Worm (Caenorhabditis elegans): ENCODE measurements around the gene C28H8.3.

C28H8.3 gene

ce11 chrIII:5938013-5938412 is 29.5 kb downstream of the C28H8.3 start (continued):
- TF ChIP-seq C34B4.2 (tag; optimal IDR thresholded peaks at IDR 0.05) = no peak
- peak; percentile 78 for TF ChIP-seq nhr-20 (tag; optimal IDR thresholded peaks at IDR 0.05)
- peak; percentile 52 for TF ChIP-seq nhr-19 (GFP tag; conservative IDR thresholded peaks at IDR 0.05)
- no peak for TF ChIP-seq F16B12.6 (tag; optimal IDR thresholded peaks at IDR 0.05)
- no peak for TF ChIP-seq ceh-82 (tag; optimal IDR thresholded peaks at IDR 0.05)
- TF ChIP-seq nhr-85 (tag) = peak; percentile 95
- TF ChIP-seq alr-1 (tag; optimal IDR thresholded peaks at IDR 0.05; ENCODE audit: borderline replicate concordance) = no peak
- TF ChIP-seq lin-14 (GFP tag; optimal IDR thresholded peaks at IDR 0.05) = peak; percentile 91
- no peak for TF ChIP-seq lir-3 (tag; optimal IDR thresholded peaks at IDR 0.05; ENCODE audit: poor library complexity)
- TF ChIP-seq sptf-1 (tag; optimal IDR thresholded peaks at IDR 0.05) = no peak
- TF ChIP-seq egl-27 (tag; optimal IDR thresholded peaks at IDR 0.05) = no peak
- peak; percentile 56 for TF ChIP-seq tbx-2 (tag; optimal IDR thresholded peaks at IDR 0.05)
- TF ChIP-seq blmp-1 (tag; optimal IDR thresholded peaks at IDR 0.05) = peak; percentile 99
- peak; percentile 32 for TF ChIP-seq rnt-1 (tag; optimal IDR thresholded peaks at IDR 0.05)
- TF ChIP-seq nhr-77 (tag; optimal IDR thresholded peaks at IDR 0.05) = no peak
- TF ChIP-seq efl-1 (optimal IDR thresholded peaks at IDR 0.05) = peak in 1 of 2 experiments; percentile 34
- TF ChIP-seq efl-1 (GFP tag; optimal IDR thresholded peaks at IDR 0.05 in 1 of 2) = peak; percentile 18 to 62
- TF ChIP-seq dpl-1 (GFP tag; optimal IDR thresholded peaks at IDR 0.05) = peak in 2 of 3 experiments; percentile 19 to 30
- TF ChIP-seq lsy-2 (tag; optimal IDR thresholded peaks at IDR 0.05) = peak; percentile 28 to 63
- no peak for TF ChIP-seq sox-4 (tag; optimal IDR thresholded peaks at IDR 0.05)
- TF ChIP-seq unc-86 (tag; optimal IDR thresholded peaks at IDR 0.05) = no peak
- no peak for TF ChIP-seq fkh-10 (GFP tag; optimal IDR thresholded peaks at IDR 0.05)
- no peak for TF ChIP-seq isw-1 (GFP tag; IDR thresholded peaks at IDR 0.05)
- TF ChIP-seq ceh-8 (GFP tag; optimal IDR thresholded peaks at IDR 0.05) = no peak
- no peak for TF ChIP-seq lin-15B (tag; optimal IDR thresholded peaks at IDR 0.05)
- TF ChIP-seq mdl-1 (tag; optimal IDR thresholded peaks at IDR 0.05) = peak in 1 of 2 experiments; percentile 76
- TF ChIP-seq mab-9 (GFP tag; IDR thresholded peaks at IDR 0.05) = 0 out of 2 replicates have a peak, but pooled peaks have one; percentile 18
- TF ChIP-seq C16A3.4 (tag; optimal IDR thresholded peaks at IDR 0.05) = peak; percentile 45
- no peak for TF ChIP-seq ceh-88 (GFP tag; IDR thresholded peaks at IDR 0.05)
- TF ChIP-seq tlp-1 (tag; optimal IDR thresholded peaks at IDR 0.05) = no peak
- no peak for TF ChIP-seq ets-5 (GFP tag; IDR thresholded peaks at IDR 0.05)
- TF ChIP-seq pqm-1 (tag; optimal IDR thresholded peaks at IDR 0.05) = no peak
- TF ChIP-seq nhr-71 (tag; optimal IDR thresholded peaks at IDR 0.05) = peak; percentile 84
- no peak for TF ChIP-seq pag-3 (tag; optimal IDR thresholded peaks at IDR 0.05; ENCODE audit: borderline replicate concordance, insufficient read depth)
- TF ChIP-seq skn-1 (tag; optimal IDR thresholded peaks at IDR 0.05) = no peak
- TF ChIP-seq aha-1 (tag; optimal IDR thresholded peaks at IDR 0.05) = no peak
- TF ChIP-seq zip-4 (GFP tag; optimal IDR thresholded peaks at IDR 0.05) = no peak
- no peak for TF ChIP-seq nhr-12 (tag; optimal IDR thresholded peaks at IDR 0.05)
- TF ChIP-seq nhr-28 (tag; optimal IDR thresholded peaks at IDR 0.05) = no peak
- TF ChIP-seq sup-37 (GFP tag; optimal IDR thresholded peaks at IDR 0.05) = no peak
- peak in 1 of 2 experiments; percentile 61 for TF ChIP-seq lin-35 (GFP tag; optimal IDR thresholded peaks at IDR 0.05)
- peak; percentile 63 for TF ChIP-seq nhr-90 (tag; optimal IDR thresholded peaks at IDR 0.05; ENCODE audit: poor library complexity)
- TF ChIP-seq ztf-11 (tag; optimal IDR thresholded peaks at IDR 0.05) = no peak
- TF ChIP-seq mep-1 (tag; optimal IDR thresholded peaks at IDR 0.05) = peak; percentile 78
- TF ChIP-seq grh-1 (GFP tag; IDR thresholded peaks at IDR 0.05) = peak; percentile 80
